Worm (Caenorhabditis elegans) whole organism, mixed stage, embryonic: Measurements from ENCODE around the gene srg-36.

Source experiments
- blmp-1 ChIP-seq: fragments of 150-350 bp; optimal IDR thresholded peaks from 2 replicates; lab custom pipeline; 2014; ENCODE audit warnings: missing biosample characterization, missing genetic modification characterization
- drap-1 ChIP-seq: fragments of 200-800 bp; sonication (Bioruptor generic); optimal IDR thresholded peaks from 3 replicates; lab custom pipeline; 2018; ENCODE audit warnings: mild to moderate bottlenecking, missing genetic modification characterization, missing compliant biosample characterization
- elt-3 ChIP-seq: fragments of 150-350 bp; optimal IDR thresholded peaks from 2 replicates; lab custom pipeline; 2014; ENCODE audit warnings: missing biosample characterization, missing genetic modification characterization
- lin-13 ChIP-seq: fragments of 150-350 bp; optimal IDR thresholded peaks from 2 replicates; lab custom pipeline; 2014; ENCODE audit warnings: missing biosample characterization, missing genetic modification characterization
- lin-32 ChIP-seq: fragments of 200-800 bp; sonication (Bioruptor generic); optimal IDR thresholded peaks from 2 replicates; lab custom pipeline; 2018; ENCODE audit warnings: mild to moderate bottlenecking, missing genetic modification characterization, missing compliant biosample characterization
- lsy-2 ChIP-seq: fragments of 150-350 bp; optimal IDR thresholded peaks from 2 replicates; lab custom pipeline; 2014; ENCODE audit warnings: missing biosample characterization, missing genetic modification characterization
- nhr-12 ChIP-seq: fragments of 150-350 bp; optimal IDR thresholded peaks from 2 replicates; lab custom pipeline; 2014; ENCODE audit warnings: missing biosample characterization, missing genetic modification characterization
- nhr-237 ChIP-seq: fragments of 150-350 bp; optimal IDR thresholded peaks from 2 replicates; lab custom pipeline; 2014; ENCODE audit warnings: missing biosample characterization, missing genetic modification characterization
- nhr-28 ChIP-seq: fragments of 150-350 bp; optimal IDR thresholded peaks from 2 replicates; lab custom pipeline; 2014; ENCODE audit warnings: missing biosample characterization, missing genetic modification characterization
- nhr-76 ChIP-seq: sonication (generic microtip); optimal IDR thresholded peaks from 2 replicates; lab custom pipeline; 2017; ENCODE audit warnings: missing biosample characterization, missing genetic modification characterization
- ztf-11 ChIP-seq: fragments of 150-350 bp; optimal IDR thresholded peaks from 2 replicates; lab custom pipeline; 2014; ENCODE audit warnings: missing biosample characterization, missing genetic modification characterization

DNA sequence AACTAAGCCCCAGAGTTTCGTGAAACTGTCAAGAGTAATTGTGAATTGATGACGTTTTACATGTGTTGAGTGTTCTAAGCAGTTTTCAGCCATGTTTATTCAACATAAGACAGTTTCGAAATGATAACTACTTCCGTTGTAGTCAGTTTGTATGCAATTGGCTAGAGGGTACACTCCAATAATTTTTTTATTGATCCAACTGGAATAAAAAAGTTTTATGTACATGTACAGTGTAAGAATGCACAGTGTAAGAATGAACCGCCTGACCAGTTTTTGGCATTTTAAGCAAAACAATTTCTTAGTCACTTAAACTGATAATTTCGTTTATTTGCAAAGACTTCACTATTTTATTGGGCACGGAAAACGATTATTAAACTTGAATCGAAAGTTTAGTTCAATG lies 21.0 kb downstream of the srg-36 start:
- no peak for TF ChIP-seq ztf-11 (tag; lab: Kevin White, UChicago)
- TF ChIP-seq drap-1: no peak
- TF ChIP-seq lin-13 (tag; lab: Kevin White, UChicago): no peak
- no peak for TF ChIP-seq elt-3 (tag; lab: Kevin White, UChicago)
- no peak for TF ChIP-seq nhr-76 (tag; lab: Kevin White, UChicago)
- no peak for TF ChIP-seq nhr-12 (tag; lab: Kevin White, UChicago)
- no peak for TF ChIP-seq lsy-2 (tag; lab: Kevin White, UChicago)
- TF ChIP-seq blmp-1: no peak
- no peak for TF ChIP-seq nhr-28 (tag; lab: Kevin White, UChicago)
- no peak for TF ChIP-seq nhr-237 (tag; lab: Kevin White, UChicago)
- TF ChIP-seq lin-32 (GFP tag; lab: Kevin White, UChicago): no peak
